Worm (Caenorhabditis elegans) whole organism, young adult: ENCODE data around the gene bath-37.

Experiments
- B0019.2 ChIP-seq: fragments of 200-800 bp; sonication (Bioruptor generic); conservative IDR thresholded peaks from 2 replicates; pipeline ENCODE4 v1.3.6; 2022; ENCODE audit warnings: missing genetic modification reagents, missing genetic modification characterization, missing compliant biosample characterization
- B0035.1 ChIP-seq: sonication (generic microtip); optimal IDR thresholded peaks from 2 replicates; lab custom pipeline; 2016; ENCODE audit warnings: missing genetic modification characterization, mild to moderate bottlenecking, missing compliant biosample characterization, missing genotype, missing genetic modification reagents
- B0336.3 ChIP-seq: fragments of 200-800 bp; sonication (Bioruptor generic); IDR thresholded peaks from 2 replicates; pipeline ENCODE4 v1.3.6; 2022; ENCODE audit warnings: missing genetic modification characterization, missing compliant biosample characterization
- C06A6.2 ChIP-seq: fragments of 200-800 bp; sonication (Bioruptor generic); conservative IDR thresholded peaks from 2 replicates; pipeline ENCODE4 v1.3.6; 2022; ENCODE audit warnings: missing genetic modification characterization, missing compliant biosample characterization
- C17E4.6 ChIP-seq: fragments of 200-800 bp; sonication (Bioruptor generic); IDR thresholded peaks from 2 replicates; pipeline ENCODE4 v1.3.6; 2022; ENCODE audit warnings: missing genetic modification reagents, missing genetic modification characterization, missing compliant biosample characterization
- D2030.7 ChIP-seq: fragments of 200-800 bp; sonication (Bioruptor generic); IDR thresholded peaks from 2 replicates; pipeline ENCODE4 v1.3.6; 2022; ENCODE audit warnings: missing genetic modification reagents, missing genetic modification characterization, missing compliant biosample characterization
- F22D6.2 ChIP-seq: sonication (generic microtip); optimal IDR thresholded peaks from 2 replicates; lab custom pipeline; 2016; ENCODE audit warnings: mild to moderate bottlenecking, missing genetic modification characterization, missing compliant biosample characterization
- F39B2.1 ChIP-seq: fragments of 200-800 bp; sonication (Bioruptor generic); IDR thresholded peaks from 2 replicates; pipeline ENCODE4 v1.3.6; 2022; ENCODE audit warnings: missing genetic modification reagents, missing genetic modification characterization, missing compliant biosample characterization
- F52B5.7 ChIP-seq: sonication (generic microtip); optimal IDR thresholded peaks from 2 replicates; lab custom pipeline; 2016; ENCODE audit warnings: mild to moderate bottlenecking, missing genetic modification characterization, missing compliant biosample characterization
- K12H6.12 ChIP-seq: fragments of 200-800 bp; sonication (Bioruptor generic); optimal IDR thresholded peaks from 2 replicates; lab custom pipeline; 2018; ENCODE audit warnings: mild to moderate bottlenecking, missing genetic modification characterization, missing compliant biosample characterization
- Y53F4B.3 ChIP-seq: fragments of 200-800 bp; sonication (Bioruptor generic); IDR thresholded peaks from 2 replicates; pipeline ENCODE4 v1.3.6; 2022; ENCODE audit warnings: missing genetic modification reagents, missing genetic modification characterization, missing compliant biosample characterization
- Y79H2A.3 ChIP-seq: fragments of 200-800 bp; sonication (Bioruptor generic); conservative IDR thresholded peaks from 2 replicates; pipeline ENCODE4 v1.3.6; 2022; ENCODE audit warnings: missing genetic modification reagents, missing genetic modification characterization, missing compliant biosample characterization
- Y95B8A.8 ChIP-seq: fragments of 200-800 bp; sonication (Bioruptor generic); IDR thresholded peaks from 2 replicates; pipeline ENCODE4 v1.3.6; 2022; ENCODE audit warnings: missing genetic modification reagents, missing genetic modification characterization, missing compliant biosample characterization
- akir-1 ChIP-seq: fragments of 200-800 bp; sonication (Bioruptor generic); optimal IDR thresholded peaks from 2 replicates; lab custom pipeline; 2018; ENCODE audit warnings: mild to moderate bottlenecking, missing genetic modification characterization, moderate library complexity, missing compliant biosample characterization
- ama-1 ChIP-seq, 3 experiments: fragments of 150-350 bp in 1 of 3; sonication (generic microtip) in 2 of 3; optimal IDR thresholded peaks; 2 replicates each; lab custom pipeline; 2014 to 2018; ENCODE audit warnings: missing biosample characterization in 2 of 3, missing genetic modification characterization in 2 of 3, missing genetic modification reagents in 2 of 3
- aptf-3 ChIP-seq: fragments of 200-800 bp; sonication (Bioruptor generic); IDR thresholded peaks from 2 replicates; pipeline ENCODE4 v1.3.6; 2022; ENCODE audit warnings: missing genetic modification characterization, missing compliant biosample characterization
- athp-1 ChIP-seq: sonication (generic microtip); optimal IDR thresholded peaks from 2 replicates; lab custom pipeline; 2017; ENCODE audit warnings: mild to moderate bottlenecking, missing genetic modification characterization, missing compliant biosample characterization
- attf-5 ChIP-seq: fragments of 200-800 bp; sonication (Bioruptor generic); optimal IDR thresholded peaks from 2 replicates; lab custom pipeline; 2018; ENCODE audit warnings: mild to moderate bottlenecking, missing genetic modification characterization, missing compliant biosample characterization
- attf-6 ChIP-seq: fragments of 200-800 bp; sonication (Bioruptor generic); IDR thresholded peaks from 2 replicates; pipeline ENCODE4 v1.3.6; 2022; ENCODE audit warnings: missing genetic modification reagents, missing genetic modification characterization, missing compliant biosample characterization
- ccch-3 ChIP-seq: fragments of 200-800 bp; sonication (Bioruptor generic); optimal IDR thresholded peaks from 2 replicates; lab custom pipeline; 2018; ENCODE audit warnings: mild to moderate bottlenecking, missing genetic modification characterization, missing compliant biosample characterization
- dox-1 ChIP-seq: fragments of 200-800 bp; sonication (Bioruptor generic); IDR thresholded peaks from 2 replicates; pipeline ENCODE4 v1.3.6; 2022; ENCODE audit warnings: missing genetic modification reagents, missing genetic modification characterization, missing compliant biosample characterization
- dpff-1 ChIP-seq: sonication (generic microtip); optimal IDR thresholded peaks from 2 replicates; lab custom pipeline; 2017; ENCODE audit warnings: mild to moderate bottlenecking, missing genetic modification characterization, missing compliant biosample characterization
- efl-1 ChIP-seq: fragments of 150-350 bp; optimal IDR thresholded peaks from 2 replicates; lab custom pipeline; 2014; ENCODE audit warnings: missing biosample characterization, missing genetic modification reagents, missing genetic modification characterization
- egl-44 ChIP-seq: fragments of 200-800 bp; sonication (Bioruptor generic); IDR thresholded peaks from 2 replicates; pipeline ENCODE4 v1.3.6; 2022; ENCODE audit warnings: missing genetic modification reagents, missing genetic modification characterization, missing compliant biosample characterization
- ets-4 ChIP-seq: fragments of 200-800 bp; sonication (Bioruptor generic); optimal IDR thresholded peaks from 2 replicates; lab custom pipeline; 2018; ENCODE audit warnings: mild to moderate bottlenecking, missing genetic modification characterization, missing compliant biosample characterization
- fkh-3 ChIP-seq: sonication (generic microtip); optimal IDR thresholded peaks from 2 replicates; lab custom pipeline; 2016; ENCODE audit warnings: mild to moderate bottlenecking, missing genetic modification characterization, missing compliant biosample characterization
- gei-17 ChIP-seq: fragments of 200-800 bp; sonication (Bioruptor generic); optimal IDR thresholded peaks from 2 replicates; lab custom pipeline; 2018; ENCODE audit warnings: mild to moderate bottlenecking, missing genetic modification characterization, missing compliant biosample characterization
- hlh-12 ChIP-seq: sonication (generic microtip); optimal IDR thresholded peaks from 2 replicates; lab custom pipeline; 2016; ENCODE audit warnings: missing genetic modification characterization, missing compliant biosample characterization
- hlh-26 ChIP-seq: fragments of 200-800 bp; sonication (Bioruptor generic); conservative IDR thresholded peaks from 2 replicates; pipeline ENCODE4 v1.3.6; 2022; ENCODE audit warnings: missing genetic modification reagents, missing genetic modification characterization, missing compliant biosample characterization
- hmg-1.2 ChIP-seq: fragments of 200-800 bp; sonication (Bioruptor generic); IDR thresholded peaks from 2 replicates; pipeline ENCODE4 v1.3.6; 2022; ENCODE audit warnings: missing genetic modification reagents, missing genetic modification characterization, missing compliant biosample characterization
- hsf-1 ChIP-seq: fragments of 200-800 bp; sonication (Bioruptor generic); IDR thresholded peaks from 2 replicates; pipeline ENCODE4 v1.3.6; 2022; ENCODE audit warnings: missing genetic modification reagents, missing genetic modification characterization, missing compliant biosample characterization
- lag-1 ChIP-seq: fragments of 200-800 bp; sonication (Bioruptor generic); IDR thresholded peaks from 2 replicates; pipeline ENCODE4 v1.3.6; 2022; ENCODE audit warnings: missing genetic modification reagents, missing genetic modification characterization, missing compliant biosample characterization
- let-526 ChIP-seq: fragments of 200-800 bp; sonication (Bioruptor generic); IDR thresholded peaks from 2 replicates; pipeline ENCODE4 v1.3.6; 2022; ENCODE audit warnings: missing genetic modification reagents, missing genetic modification characterization, missing compliant biosample characterization
- let-607 ChIP-seq, 2 experiments: fragments of 200-800 bp in 1 of 2; sonication (Bioruptor generic) in 1 of 2; sonication (generic microtip) in 1 of 2; optimal IDR thresholded peaks; 2 replicates each; lab custom pipeline; 2016 to 2018; ENCODE audit warnings: mild to moderate bottlenecking in 2 of 2, missing compliant biosample characterization in 2 of 2, missing genetic modification characterization in 2 of 2, moderate library complexity in 2 of 2, missing genotype in 1 of 2
- lir-1 ChIP-seq: fragments of 200-800 bp; sonication (Bioruptor generic); conservative IDR thresholded peaks from 2 replicates; pipeline ENCODE4 v1.3.6; 2022; ENCODE audit warnings: missing genetic modification reagents, missing genetic modification characterization, missing compliant biosample characterization
- madf-10 ChIP-seq: sonication (generic microtip); optimal IDR thresholded peaks from 2 replicates; lab custom pipeline; 2016; ENCODE audit warnings: mild to moderate bottlenecking, missing genetic modification characterization, missing compliant biosample characterization
- mcd-1 ChIP-seq: fragments of 200-800 bp; sonication (Bioruptor generic); IDR thresholded peaks from 2 replicates; pipeline ENCODE4 v1.3.6; 2022; ENCODE audit warnings: missing genetic modification reagents, missing genetic modification characterization, missing compliant biosample characterization
- mxl-1 ChIP-seq: sonication (generic microtip); optimal IDR thresholded peaks from 2 replicates; lab custom pipeline; 2016; ENCODE audit warnings: missing genetic modification characterization, missing compliant biosample characterization
- rpc-1 ChIP-seq, 2 experiments: fragments of 150-350 bp in 1 of 2; sonication (generic microtip) in 1 of 2; optimal IDR thresholded peaks; 2 replicates each; lab custom pipeline; 2014 to 2018; ENCODE audit warnings: missing biosample characterization in 1 of 2, missing genetic modification characterization in 1 of 2, missing genetic modification reagents in 1 of 2, missing genotype in 1 of 2
- sdz-38 ChIP-seq: sonication (generic microtip); optimal IDR thresholded peaks from 2 replicates; lab custom pipeline; 2016; ENCODE audit warnings: missing genotype, missing genetic modification characterization, missing compliant biosample characterization
- snpc-4 ChIP-seq, 5 experiments: fragments of 150-350 bp in 1 of 5; sonication (generic microtip) in 4 of 5; optimal IDR thresholded peaks; 2 replicates each; lab custom pipeline; 2014 to 2018; ENCODE audit warnings: missing genetic modification characterization in 5 of 5, missing biosample characterization in 3 of 5, antibody characterized with exemption in 2 of 5, mild to moderate bottlenecking in 2 of 5, missing compliant biosample characterization in 2 of 5, missing genotype in 2 of 5, moderate library complexity in 2 of 5, missing genetic modification reagents in 1 of 5
- tbx-9 ChIP-seq: sonication (generic microtip); optimal IDR thresholded peaks from 2 replicates; lab custom pipeline; 2016; ENCODE audit warnings: borderline replicate concordance, missing genetic modification characterization, inconsistent platforms, missing compliant biosample characterization
- tlf-1 ChIP-seq: fragments of 200-800 bp; sonication (Bioruptor generic); optimal IDR thresholded peaks from 2 replicates; lab custom pipeline; 2018; ENCODE audit warnings: mild to moderate bottlenecking, missing genetic modification characterization, missing compliant biosample characterization
- unc-130 ChIP-seq: sonication (generic microtip); optimal IDR thresholded peaks from 2 replicates; lab custom pipeline; 2016; ENCODE audit warnings: missing genetic modification reagents, missing genetic modification characterization, missing compliant biosample characterization
- zfh-2 ChIP-seq: fragments of 200-800 bp; sonication (Bioruptor generic); conservative IDR thresholded peaks from 2 replicates; pipeline ENCODE4 v1.3.6; 2022; ENCODE audit warnings: missing genetic modification reagents, missing genetic modification characterization, missing compliant biosample characterization
- zim-3 ChIP-seq: sonication (generic microtip); optimal IDR thresholded peaks from 2 replicates; lab custom pipeline; 2017; ENCODE audit warnings: mild to moderate bottlenecking, missing genetic modification characterization, moderate library complexity, missing compliant biosample characterization
- ztf-28 ChIP-seq: fragments of 200-800 bp; sonication (Bioruptor generic); IDR thresholded peaks from 2 replicates; pipeline ENCODE4 v1.3.6; 2022; ENCODE audit warnings: missing genetic modification reagents, missing genetic modification characterization, missing compliant biosample characterization
- ztf-3 ChIP-seq: fragments of 200-800 bp; sonication (Bioruptor generic); optimal IDR thresholded peaks from 2 replicates; lab custom pipeline; 2018; ENCODE audit warnings: mild to moderate bottlenecking, missing genetic modification characterization, missing compliant biosample characterization

The bath-37 gene

ce11 chrIV:12032383-12032782 lies 36.3 kb upstream of the bath-37 start (continued):
- TF ChIP-seq let-526 (GFP tag; lab: Robert Waterston, UW) (0 out of 2 replicates have a peak, but pooled peaks have one; percentile 22), efl-1 (no peak), F39B2.1 (no peak), gei-17 (peak; percentile 74), fkh-3 (tag; lab: Kevin White, UChicago) (peak; percentile 52), snpc-4 (GFP tag; optimal IDR thresholded peaks at IDR 0.05; lab: Kevin White, UChicago) (no peak), snpc-4 (tag; optimal IDR thresholded peaks at IDR 0.05; lab: Kevin White, UChicago) (peak in 2 of 4 experiments; percentile 50 to 58), Y79H2A.3 (GFP tag; lab: Robert Waterston, UW) (no peak), Y53F4B.3 (no peak), mxl-1 (no peak), mcd-1 (GFP tag; lab: Robert Waterston, UW) (peak; percentile 76), dpff-1 (tag; lab: Kevin White, UChicago) (no peak), K12H6.12 (peak; percentile 77), ama-1 (optimal IDR thresholded peaks at IDR 0.05; lab: Kevin White, UChicago) (no peak), ama-1 (GFP tag; optimal IDR thresholded peaks at IDR 0.05; lab: Kevin White, UChicago) (no peak), let-607 (tag; optimal IDR thresholded peaks at IDR 0.05; lab: Kevin White, UChicago) (peak; percentile 27 to 87), egl-44 (GFP tag; lab: Robert Waterston, UW) (peak; percentile 86), C06A6.2 (0 out of 2 replicates have a peak, but pooled peaks have one; percentile 64), lag-1 (no peak), D2030.7 (GFP tag; lab: Robert Waterston, UW) (no peak), B0019.2 (no peak), sdz-38 (tag; lab: Kevin White, UChicago) (no peak), lir-1 (GFP tag; lab: Robert Waterston, UW) (no peak; the same call in 1 of the 2 replicates), attf-5 (peak; percentile 97), F52B5.7 (no peak), B0035.1 (tag; lab: Kevin White, UChicago) (peak; percentile 64), tlf-1 (GFP tag; lab: Kevin White, UChicago) (peak; percentile 65), dox-1 (GFP tag; lab: Robert Waterston, UW) (peak; percentile 86), athp-1 (peak; percentile 84), C17E4.6 (GFP tag; lab: Robert Waterston, UW) (peak; percentile 44; the same call in 1 of the 2 replicates), Y95B8A.8 (GFP tag; lab: Robert Waterston, UW) (peak; percentile 48; the same call in 1 of the 2 replicates), rpc-1 (optimal IDR thresholded peaks at IDR 0.05; lab: Kevin White, UChicago) (no peak), rpc-1 (tag; optimal IDR thresholded peaks at IDR 0.05; lab: Kevin White, UChicago) (no peak), ccch-3 (no peak), hlh-26 (GFP tag; lab: Robert Waterston, UW) (no peak), hmg-1.2 (peak; percentile 96), unc-130 (GFP tag; lab: Kevin White, UChicago) (no peak), hlh-12 (tag; lab: Kevin White, UChicago) (no peak), tbx-9 (no peak), akir-1 (no peak), madf-10 (tag; lab: Kevin White, UChicago) (peak; percentile 80), ztf-3 (peak; percentile 58), zfh-2 (GFP tag; lab: Robert Waterston, UW) (peak; percentile 82), hsf-1 (GFP tag; lab: Robert Waterston, UW) (peak; percentile 92), ets-4 (peak; percentile 90), F22D6.2 (tag; lab: Kevin White, UChicago) (peak; percentile 71), aptf-3 (GFP tag; lab: Robert Waterston, UW) (no peak), zim-3 (tag; lab: Kevin White, UChicago) (no peak), attf-6 (GFP tag; lab: Robert Waterston, UW) (no peak), ztf-28 (GFP tag; lab: Robert Waterston, UW) (no peak), B0336.3 (peak; percentile 95)
